Fruit fly (Drosophila melanogaster): ENCODE measurements around the gene CG8478.

- TF ChIP-seq psq (optimal IDR thresholded peaks at IDR 0.05) (no peak), usp (GFP tag; optimal IDR thresholded peaks at IDR 0.05) (no peak), pan (optimal IDR thresholded peaks at IDR 0.05) (no peak), EcR (GFP tag; optimal IDR thresholded peaks at IDR 0.05) (no peak), Dll (optimal IDR thresholded peaks at IDR 0.05) (no peak), CG8478 (optimal IDR thresholded peaks at IDR 0.05) (no peak)
Observed at dm6 chr3R:9770127-9770526, 6.7 kb downstream of the CG8478 start.
